Fruit fly (Drosophila melanogaster): ENCODE data around the gene CG31269.

DNA sequence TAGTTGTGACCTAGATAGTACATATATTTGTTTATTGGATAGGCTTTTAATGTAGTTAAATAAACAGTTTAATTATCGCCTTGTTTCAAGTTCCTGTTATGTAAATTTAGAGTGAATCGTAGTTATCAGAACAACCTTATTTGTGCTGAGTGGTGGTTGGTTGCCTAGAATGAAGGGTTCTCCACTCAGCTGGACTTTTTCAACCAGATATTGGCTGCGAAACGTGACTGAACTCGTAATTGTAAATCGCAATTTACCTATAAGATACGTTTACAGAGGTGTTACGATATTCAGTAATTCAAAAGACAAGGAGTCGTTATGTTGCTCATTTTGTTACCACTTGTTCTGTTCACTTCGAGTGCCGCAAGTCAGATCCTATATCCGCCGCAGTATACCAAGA lies 10.7 kb downstream of the CG31269 start, which contains the start of gene CG5255:
- TF ChIP-seq CG8478 (optimal IDR thresholded peaks at IDR 0.05): no peak
- TF ChIP-seq CTCF (optimal IDR thresholded peaks at IDR 0.05): no peak

All from S2 (cell line).